Fruit fly (Drosophila melanogaster) Kc167 (cell line): ENCODE measurements around the gene CG5050.

Experiments
- Myc ChIP-seq: fragments of >200 bp; optimal IDR thresholded peaks from 2 replicates; lab custom pipeline; 2017; ENCODE audit warnings: missing external identifiers
- Sin3A ChIP-seq: fragments of >200 bp; optimal IDR thresholded peaks from 2 replicates; lab custom pipeline; 2018; ENCODE audit warnings: missing external identifiers
- h ChIP-seq: fragments of >200 bp; optimal IDR thresholded peaks from 3 replicates; lab custom pipeline; 2018; ENCODE audit warnings: missing external identifiers
- insv ChIP-seq: fragments of >200 bp; optimal IDR thresholded peaks from 3 replicates; lab custom pipeline; 2018; ENCODE audit warnings: missing external identifiers
- psq ChIP-seq: fragments of >200 bp; optimal IDR thresholded peaks from 2 replicates; lab custom pipeline; 2017; ENCODE audit warnings: missing external identifiers
- ttk ChIP-seq: sonication (Bioruptor generic); optimal IDR thresholded peaks from 2 replicates; lab custom pipeline; 2017; ENCODE audit warnings: missing external identifiers

The CG5050 gene

DNA sequence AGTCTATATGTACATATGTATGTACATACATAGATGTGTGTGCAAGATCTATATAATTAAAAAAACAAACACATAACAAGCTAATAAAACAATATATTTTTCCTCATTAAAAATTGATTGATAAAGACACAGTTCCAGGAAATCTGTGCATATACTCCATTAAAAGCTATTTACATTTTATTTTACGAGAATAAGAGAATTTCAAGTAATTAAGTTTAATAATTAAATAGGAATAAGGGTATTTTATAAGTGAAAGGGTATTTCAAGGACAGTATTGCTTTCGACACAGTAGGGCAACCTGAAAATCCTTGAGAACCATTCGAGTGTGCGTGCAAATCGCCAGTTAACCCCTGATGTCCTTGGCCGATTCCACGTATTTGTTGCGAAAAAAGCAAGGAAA lies at the start of gene CG5050:
TSS of gene CG5050 (plus strand) at position 301 of the 400 bp plus-strand sequence.
- no peak for TF ChIP-seq h
- no peak for TF ChIP-seq psq (lab: Kevin White, UChicago)
- no peak for TF ChIP-seq ttk (lab: Kevin White, UChicago)
- no peak for TF ChIP-seq insv (lab: Kevin White, UChicago)
- TF ChIP-seq Myc = no peak
- TF ChIP-seq Sin3A (lab: Kevin White, UChicago) = no peak

DNA sequence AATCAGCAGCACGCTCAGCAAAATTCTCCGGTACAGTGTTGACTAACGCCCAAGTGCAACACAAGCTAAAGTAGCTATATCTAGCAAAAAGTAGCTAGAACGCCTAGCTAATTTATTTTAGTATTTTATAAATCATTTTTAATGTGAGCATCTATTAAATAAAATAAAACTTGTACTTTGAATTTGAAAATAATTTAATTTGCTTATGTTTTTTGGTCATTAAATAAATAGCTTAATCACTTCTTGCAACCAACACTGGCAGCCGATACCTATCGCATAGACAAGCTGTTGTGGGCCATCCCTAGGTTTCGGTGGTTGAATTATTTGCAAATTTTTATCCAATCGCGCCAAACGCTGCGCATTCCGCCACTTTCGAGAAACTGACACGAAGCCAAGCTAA lies 42.4 kb upstream of the CG5050 start, which contains the start of the genes Polr2J and CG15141:
TSS of gene Polr2J (minus strand) at position 49 of the 400 bp plus-strand sequence.
TSS of gene CG15141 (plus strand) at position 284 of the 400 bp plus-strand sequence.
- TF ChIP-seq Sin3A (lab: Kevin White, UChicago) (no peak), ttk (lab: Kevin White, UChicago) (no peak), Myc (no peak), h (no peak), insv (lab: Kevin White, UChicago) (no peak), psq (lab: Kevin White, UChicago) (no peak)

DNA sequence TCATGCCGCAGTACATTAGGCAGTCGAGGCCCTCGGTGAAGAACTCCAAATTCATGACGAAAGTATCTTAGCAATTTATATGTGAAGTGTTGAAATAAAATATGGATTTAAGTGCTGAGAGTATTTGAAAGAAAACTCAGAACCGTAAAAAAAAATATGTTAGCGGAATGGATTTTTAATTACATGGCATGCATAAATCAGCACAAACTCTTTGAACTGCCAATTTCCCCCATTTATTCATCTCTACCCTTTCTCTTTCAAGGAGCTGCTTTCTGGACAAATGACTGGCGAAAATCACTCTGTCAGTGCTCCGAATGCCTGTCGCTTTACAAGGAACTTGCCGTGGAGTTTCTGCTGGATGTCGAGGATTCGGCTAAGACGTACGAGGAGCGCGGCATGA lies 40.2 kb upstream of the CG5050 start, which contains the start of gene Rsph9:
TSS of gene Rsph9 (minus strand) at position 101 of the 400 bp plus-strand sequence.
- TF ChIP-seq ttk (lab: Kevin White, UChicago) (no peak), psq (lab: Kevin White, UChicago) (no peak)

DNA sequence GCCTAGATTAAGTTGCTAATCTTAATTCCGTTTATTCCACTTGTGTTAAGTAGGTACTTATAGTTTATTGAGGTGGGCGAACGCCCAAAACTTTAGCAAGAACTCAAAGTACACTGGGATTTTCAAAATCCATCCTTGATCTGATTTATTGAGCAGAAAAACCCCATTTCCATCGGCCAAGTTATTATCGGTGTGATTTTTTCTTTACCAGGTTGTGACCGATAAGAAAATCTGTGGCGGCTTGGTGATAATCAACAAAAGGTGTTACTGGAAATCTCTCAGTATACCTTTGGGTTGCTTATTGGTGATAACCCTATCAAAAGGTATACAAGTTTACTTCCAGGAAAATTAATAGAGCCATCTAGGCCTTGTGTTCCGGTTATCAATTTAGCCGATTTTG lies 32.3 kb upstream of the CG5050 start:
- TF ChIP-seq Myc (no peak), h (no peak)

DNA sequence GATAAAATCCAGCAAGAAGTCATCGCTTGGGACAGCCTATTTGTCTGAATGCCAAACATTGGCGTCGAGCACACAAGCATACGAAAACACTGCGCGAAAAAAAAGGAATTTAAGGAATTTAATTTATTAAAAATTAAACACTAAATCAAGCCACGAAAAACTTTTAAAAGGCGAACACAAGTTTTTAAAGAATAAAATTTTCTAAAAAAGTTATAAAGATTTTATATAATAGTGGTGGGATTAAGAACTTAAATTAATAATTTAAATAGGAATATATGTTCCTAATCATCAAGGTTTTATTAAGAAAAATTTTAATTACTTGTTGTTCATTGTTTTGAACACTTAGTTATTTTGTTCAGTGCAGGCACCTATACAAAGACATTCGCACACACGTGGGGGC lies 31.4 kb upstream of the CG5050 start:
- TF ChIP-seq Sin3A (lab: Kevin White, UChicago) (no peak), h (no peak), ttk (lab: Kevin White, UChicago) (no peak), insv (lab: Kevin White, UChicago) (no peak), psq (lab: Kevin White, UChicago) (no peak), Myc (no peak)

DNA sequence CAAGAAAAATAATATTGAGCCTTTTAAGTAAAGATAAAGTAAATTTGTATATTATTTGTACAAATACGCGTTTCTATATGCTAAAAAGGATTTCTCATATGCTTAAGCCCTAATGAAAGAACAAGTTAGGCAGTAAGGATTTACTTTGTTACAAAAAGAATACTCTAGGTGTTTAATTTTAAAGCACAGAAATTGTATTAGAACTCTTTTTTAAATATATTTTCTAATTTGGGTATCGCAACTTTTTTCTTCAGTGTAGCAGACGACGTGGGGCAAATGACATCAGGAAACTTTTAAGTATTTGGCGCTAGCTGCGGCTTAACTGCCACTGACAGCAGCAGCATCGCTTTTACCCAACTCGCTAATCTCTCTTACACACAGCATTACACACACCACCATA lies 30.6 kb upstream of the CG5050 start:
- no peak for TF ChIP-seq h
- no peak for TF ChIP-seq Sin3A (lab: Kevin White, UChicago)
- TF ChIP-seq ttk (lab: Kevin White, UChicago) = no peak
- TF ChIP-seq Myc = no peak
- no peak for TF ChIP-seq insv (lab: Kevin White, UChicago)
- no peak for TF ChIP-seq psq (lab: Kevin White, UChicago)

DNA sequence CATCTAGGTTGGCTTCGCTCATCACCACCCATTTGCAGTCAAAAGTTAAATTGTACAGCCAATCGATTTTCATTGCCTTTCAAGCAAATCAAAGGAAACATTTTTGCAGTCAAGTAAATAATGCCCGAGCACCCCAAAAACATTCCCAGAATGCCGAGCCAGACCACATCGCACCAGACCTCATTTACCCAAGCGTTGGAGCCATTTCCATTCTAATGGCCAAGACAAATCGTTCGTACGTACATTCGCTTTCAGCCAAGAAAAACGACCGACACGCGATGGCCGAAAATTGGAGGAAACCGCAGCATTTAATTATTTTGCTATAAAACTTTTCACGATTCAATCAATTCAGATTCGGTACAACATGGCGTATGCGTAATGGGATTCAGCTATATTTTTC lies 27.7 kb upstream of the CG5050 start:
- TF ChIP-seq Sin3A (lab: Kevin White, UChicago) (no peak), ttk (lab: Kevin White, UChicago) (no peak), insv (lab: Kevin White, UChicago) (no peak), h (no peak), Myc (no peak), psq (lab: Kevin White, UChicago) (no peak)

DNA sequence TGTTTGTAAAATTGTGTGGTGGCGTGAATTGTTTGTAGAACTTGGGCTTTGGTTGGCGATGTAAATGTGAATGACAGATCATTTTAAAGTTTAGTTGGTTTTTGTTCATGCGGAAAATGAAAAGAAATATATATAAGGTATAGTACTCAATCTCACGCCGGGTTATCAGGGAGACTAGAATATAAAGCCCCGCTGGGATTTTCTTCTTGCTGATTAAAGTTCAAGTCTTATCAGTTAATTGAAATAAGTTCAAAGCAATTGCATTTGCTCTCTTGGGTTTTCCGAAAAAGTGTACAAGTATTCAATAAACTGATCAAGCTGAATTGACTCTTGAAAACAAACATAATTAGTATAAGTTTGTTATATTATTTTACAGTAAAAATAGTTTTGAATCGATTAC lies 27.3 kb upstream of the CG5050 start:
- no peak for TF ChIP-seq ttk (lab: Kevin White, UChicago)
- TF ChIP-seq insv (lab: Kevin White, UChicago) = no peak

DNA sequence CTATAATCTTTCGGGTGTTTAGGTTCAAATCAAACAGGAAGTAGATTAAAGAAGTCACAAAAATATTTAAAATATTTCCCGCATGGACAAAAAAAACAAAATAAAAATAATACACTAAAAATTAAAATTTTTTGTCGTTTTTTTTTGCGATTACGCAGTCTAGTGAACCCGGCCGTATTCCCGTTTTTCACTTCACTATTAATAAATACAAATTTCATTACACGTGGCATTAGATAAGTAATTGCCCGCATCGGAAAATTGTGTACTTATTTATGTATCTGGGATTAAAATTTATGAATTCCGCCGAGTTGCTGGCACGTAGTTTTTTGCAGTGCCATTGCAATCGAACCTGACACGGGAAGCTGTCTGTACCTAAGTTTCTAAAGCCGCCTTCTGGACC lies 25.5 kb upstream of the CG5050 start:
- TF ChIP-seq ttk (lab: Kevin White, UChicago) = no peak
- TF ChIP-seq insv (lab: Kevin White, UChicago) = no peak
- no peak for TF ChIP-seq Myc
- no peak for TF ChIP-seq Sin3A (lab: Kevin White, UChicago)
- no peak for TF ChIP-seq psq (lab: Kevin White, UChicago)
- no peak for TF ChIP-seq h

DNA sequence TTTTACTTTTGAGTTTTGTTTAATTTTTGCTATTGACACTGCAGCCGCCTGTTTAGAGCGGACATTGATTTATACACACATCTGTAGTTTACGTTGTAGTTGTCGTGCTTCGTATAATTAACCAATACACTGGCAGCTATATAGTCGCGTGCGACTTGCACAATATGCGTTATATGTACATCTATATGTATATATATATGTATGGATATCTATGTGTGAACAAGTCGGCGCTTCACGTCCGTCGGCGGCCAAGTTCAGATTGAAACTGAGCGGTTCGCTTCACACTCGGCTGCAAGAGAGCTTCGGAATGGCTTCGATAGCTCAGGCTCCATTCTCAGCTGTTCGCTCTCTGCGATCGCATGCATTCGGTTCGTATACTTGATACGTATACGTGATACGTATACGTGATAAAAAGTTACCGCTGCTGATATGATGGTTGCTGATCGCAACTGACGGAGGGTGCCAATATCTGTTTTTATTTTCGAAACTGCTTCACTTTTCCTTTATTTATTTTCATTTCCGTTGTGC lies 24.7 kb upstream of the CG5050 start:
- TF ChIP-seq Myc = no peak
- no peak for TF ChIP-seq psq (lab: Kevin White, UChicago)
- TF ChIP-seq insv (lab: Kevin White, UChicago) = no peak
- no peak for TF ChIP-seq h

DNA sequence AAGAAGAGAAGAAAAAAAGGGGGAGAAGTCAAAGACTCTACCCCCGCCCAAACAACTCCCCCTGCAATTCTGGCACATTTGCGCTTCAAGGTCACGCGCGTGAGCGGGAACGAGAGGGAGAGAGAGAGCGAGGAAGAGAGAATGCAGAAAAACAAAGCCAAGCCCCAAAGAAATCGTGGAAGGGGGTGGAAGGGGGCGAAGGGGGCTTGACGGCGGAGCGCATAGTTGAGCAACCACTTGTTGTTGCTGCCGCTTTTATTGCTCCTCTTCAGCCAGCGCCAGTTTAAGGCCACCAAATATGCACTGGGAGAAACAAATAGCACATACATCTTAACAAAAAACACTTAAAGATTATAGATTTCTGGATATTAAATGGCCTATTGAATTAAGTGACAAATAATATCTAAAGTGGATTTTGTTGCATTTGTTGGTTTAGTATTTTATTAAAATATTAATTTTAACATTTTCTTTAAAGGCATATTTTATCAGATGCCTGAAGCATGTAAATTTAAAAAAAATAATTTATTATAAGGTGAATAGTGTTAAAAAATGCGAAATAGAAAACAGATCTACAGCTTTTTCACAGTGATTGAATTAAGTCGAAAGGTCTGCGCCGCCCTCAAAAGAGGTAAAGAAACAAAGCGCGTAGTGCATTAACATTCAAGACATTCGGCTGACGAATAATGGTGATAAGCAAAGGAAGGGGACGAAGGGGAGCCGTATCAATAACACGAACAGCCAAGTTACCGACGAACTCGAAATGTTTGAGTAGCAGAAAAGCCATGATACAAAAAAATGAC lies 22.7 kb upstream of the CG5050 start:
- no peak for TF ChIP-seq insv (lab: Kevin White, UChicago)
- no peak for TF ChIP-seq h
- no peak for TF ChIP-seq ttk (lab: Kevin White, UChicago)

DNA sequence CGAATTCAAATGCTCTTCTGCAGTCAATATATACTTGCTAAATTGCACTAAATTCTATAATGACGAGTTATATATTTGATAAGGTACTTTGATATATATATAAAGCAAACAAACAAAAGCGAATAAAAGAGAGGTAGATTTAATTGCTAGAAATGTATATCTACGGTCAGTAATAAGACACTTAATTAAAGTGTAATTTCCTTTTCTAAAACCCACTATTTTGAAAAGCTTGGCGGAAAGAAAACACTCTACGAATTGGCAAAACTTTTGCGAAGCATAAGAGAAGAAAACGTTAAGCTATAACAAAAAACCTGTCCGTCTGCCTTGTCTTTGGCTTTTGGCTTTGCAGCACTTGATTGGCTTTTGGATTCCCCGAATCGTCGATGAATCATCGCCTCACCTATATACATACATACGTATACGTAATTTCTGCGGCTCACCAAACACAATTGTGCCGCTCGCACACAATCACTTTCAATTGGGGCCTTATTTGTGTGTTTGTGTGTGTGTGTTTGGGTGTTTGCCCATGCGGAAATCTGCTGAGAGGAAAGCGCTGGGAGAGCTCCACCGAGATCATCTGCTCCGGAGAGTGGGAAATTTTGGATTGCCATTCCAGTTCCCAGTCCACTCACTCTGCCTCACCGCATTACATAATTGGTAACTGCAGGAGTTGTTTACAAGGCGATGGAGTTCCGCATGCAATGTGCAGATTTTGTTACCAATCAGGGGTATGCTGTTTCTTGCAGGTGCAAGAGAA lies 21.9 kb upstream of the CG5050 start:
- no peak for TF ChIP-seq ttk (lab: Kevin White, UChicago)
- TF ChIP-seq insv (lab: Kevin White, UChicago) = no peak
- TF ChIP-seq Sin3A (lab: Kevin White, UChicago) = no peak
- TF ChIP-seq Myc = no peak
- TF ChIP-seq h = no peak
- no peak for TF ChIP-seq psq (lab: Kevin White, UChicago)

DNA sequence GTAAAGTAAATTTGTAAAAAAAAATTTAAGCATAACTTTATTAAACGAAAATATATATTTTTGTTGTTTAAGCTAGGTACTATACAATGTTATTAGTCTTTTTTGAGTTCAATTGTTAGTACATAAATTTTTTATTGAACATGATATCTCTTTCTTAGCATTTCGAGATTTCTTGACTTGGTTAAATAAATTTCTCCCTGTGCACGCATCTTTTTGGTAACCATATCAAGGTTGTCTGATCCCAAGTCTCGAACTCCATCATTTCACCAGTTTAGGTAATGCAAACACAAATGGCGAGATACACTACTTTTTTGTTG lies 21.4 kb upstream of the CG5050 start:
- TF ChIP-seq h (no peak), insv (lab: Kevin White, UChicago) (no peak), psq (lab: Kevin White, UChicago) (no peak), Sin3A (lab: Kevin White, UChicago) (no peak), ttk (lab: Kevin White, UChicago) (no peak), Myc (no peak)
